Fruit fly (Drosophila melanogaster) whole organism, embryonic: ENCODE measurements around the gene Pfas.

ENCODE experiments used
- Ada2b ChIP-seq: fragments of 200-800 bp; sonication (Bioruptor generic); IDR thresholded peaks from 2 replicates; pipeline ENCODE4 v1.3.6; 2022; ENCODE audit warnings: missing biosample characterization, missing genetic modification characterization
- Atf3 ChIP-seq: fragments of 200-800 bp; sonication (Bioruptor generic); optimal IDR thresholded peaks from 3 replicates; lab custom pipeline; 2016; ENCODE audit warnings: missing biosample characterization, missing genetic modification characterization
- Awh ChIP-seq: fragments of 200-800 bp; sonication (Bioruptor generic); IDR thresholded peaks from 2 replicates; pipeline ENCODE4, ENCODE4 v1.3.6; 2022; ENCODE audit warnings: missing biosample characterization, missing genetic modification characterization
- BEAF-32 ChIP-seq: fragments of 200-800 bp; sonication (Bioruptor generic); optimal IDR thresholded peaks from 3 replicates; lab custom pipeline; 2017; ENCODE audit warnings: missing biosample characterization, missing genetic modification characterization, mild to moderate bottlenecking, moderate library complexity, missing genetic modification reagents
- CG11456 ChIP-seq: fragments of 200-800 bp; sonication (Bioruptor generic); IDR thresholded peaks from 3 replicates; pipeline ENCODE4 v1.3.6; 2022; ENCODE audit warnings: missing biosample characterization, missing genetic modification characterization
- CG14965 ChIP-seq: fragments of 200-800 bp; sonication (Bioruptor generic); optimal IDR thresholded peaks from 2 replicates; lab custom pipeline; 2016; ENCODE audit warnings: missing biosample characterization, missing genetic modification characterization, borderline replicate concordance
- CG15011 ChIP-seq: fragments of 200-800 bp; sonication (Bioruptor generic); optimal IDR thresholded peaks from 3 replicates; lab custom pipeline; 2018; ENCODE audit warnings: missing biosample characterization, mild to moderate bottlenecking, missing genetic modification characterization
- CG17359 ChIP-seq: fragments of 200-800 bp; sonication (Bioruptor generic); optimal IDR thresholded peaks from 3 replicates; lab custom pipeline; 2018; ENCODE audit warnings: missing biosample characterization, mild to moderate bottlenecking, missing genetic modification characterization, moderate library complexity
- CG18599 ChIP-seq: fragments of 200-800 bp; sonication (Bioruptor generic); optimal IDR thresholded peaks from 3 replicates; lab custom pipeline; 2017; ENCODE audit warnings: missing biosample characterization, missing genetic modification characterization, mild to moderate bottlenecking, moderate library complexity, missing genetic modification reagents
- CG2116 ChIP-seq: fragments of 200-800 bp; sonication (Bioruptor generic); optimal IDR thresholded peaks from 3 replicates; lab custom pipeline; 2018; ENCODE audit warnings: missing biosample characterization, mild to moderate bottlenecking, missing genetic modification characterization
- CG34376 ChIP-seq: fragments of 200-800 bp; sonication (Bioruptor generic); optimal IDR thresholded peaks from 2 replicates; lab custom pipeline; 2018; ENCODE audit warnings: missing biosample characterization, mild to moderate bottlenecking, missing genetic modification characterization
- CG4707 ChIP-seq: fragments of 200-800 bp; sonication (Bioruptor generic); optimal IDR thresholded peaks from 2 replicates; lab custom pipeline; 2018; ENCODE audit warnings: missing biosample characterization, mild to moderate bottlenecking, missing genetic modification characterization, moderate library complexity
- CG4730 ChIP-seq: fragments of 200-800 bp; sonication (Bioruptor generic); IDR thresholded peaks from 2 replicates; pipeline ENCODE4 v1.3.6; 2022; ENCODE audit warnings: missing biosample characterization, missing genetic modification characterization
- CG4854 ChIP-seq: fragments of 200-800 bp; sonication (Bioruptor generic); optimal IDR thresholded peaks from 2 replicates; lab custom pipeline; 2016; ENCODE audit warnings: missing biosample characterization, missing genetic modification characterization, inconsistent platforms
- CG7372 ChIP-seq: fragments of 200-800 bp; sonication (Bioruptor generic); IDR thresholded peaks from 2 replicates; pipeline ENCODE4 v1.3.6; 2022; ENCODE audit warnings: missing biosample characterization, missing genetic modification characterization
- CG8388 ChIP-seq: fragments of 200-800 bp; sonication (Bioruptor generic); optimal IDR thresholded peaks from 2 replicates; lab custom pipeline; 2019; ENCODE audit warnings: missing biosample characterization, mild to moderate bottlenecking, missing genetic modification characterization, moderate library complexity
- CG9797 ChIP-seq: fragments of 200-800 bp; sonication (Bioruptor generic); optimal IDR thresholded peaks from 3 replicates; lab custom pipeline; 2018; ENCODE audit warnings: missing biosample characterization, mild to moderate bottlenecking, missing genetic modification characterization
- CG9876 ChIP-seq: fragments of 200-800 bp; sonication (Bioruptor generic); optimal IDR thresholded peaks from 2 replicates; lab custom pipeline; 2016; ENCODE audit warnings: missing biosample characterization, missing genetic modification characterization
- D19A ChIP-seq: fragments of 200-800 bp; optimal IDR thresholded peaks from 3 replicates; lab custom pipeline; 2019; ENCODE audit warnings: missing biosample characterization, mild to moderate bottlenecking, missing genetic modification characterization, moderate library complexity
- Drgx ChIP-seq: fragments of 200-800 bp; sonication (Bioruptor generic); IDR thresholded peaks from 2 replicates; pipeline ENCODE4 v1.3.6; 2022; ENCODE audit warnings: missing biosample characterization, missing genetic modification characterization
- Ets97D ChIP-seq: fragments of 200-800 bp; sonication (Bioruptor generic); optimal IDR thresholded peaks from 3 replicates; lab custom pipeline; 2016; ENCODE audit warnings: missing biosample characterization, missing genetic modification characterization
- HmgD ChIP-seq: fragments of 200-800 bp; sonication (Bioruptor generic); optimal IDR thresholded peaks from 3 replicates; lab custom pipeline; 2016; ENCODE audit warnings: missing biosample characterization, missing genetic modification characterization
- Med ChIP-seq: fragments of 200-800 bp; sonication (Bioruptor generic); peaks from one replicate; lab custom pipeline; 2016; ENCODE audit warnings: missing biosample characterization, missing genetic modification characterization, mild to moderate bottlenecking, inconsistent platforms, moderate library complexity
- NFAT ChIP-seq: fragments of 200-800 bp; sonication (Bioruptor generic); IDR thresholded peaks from 2 replicates; pipeline ENCODE4 v1.3.6; 2022; ENCODE audit warnings: missing biosample characterization, missing genetic modification characterization
- Nf-YC ChIP-seq: fragments of 200-800 bp; optimal IDR thresholded peaks from 3 replicates; lab custom pipeline; 2019; ENCODE audit warnings: missing biosample characterization, mild to moderate bottlenecking, missing genetic modification characterization, moderate library complexity
- ab ChIP-seq: fragments of 200-800 bp; sonication (Bioruptor generic); optimal IDR thresholded peaks from 2 replicates; lab custom pipeline; 2016; ENCODE audit warnings: missing biosample characterization, missing genetic modification characterization
- bowl ChIP-seq: fragments of 200-800 bp; sonication (Bioruptor generic); IDR thresholded peaks from 2 replicates; pipeline ENCODE4 v1.3.6; 2022; ENCODE audit warnings: missing biosample characterization, missing genetic modification characterization
- bsh ChIP-seq, 2 experiments: fragments of 200-800 bp; sonication (Bioruptor generic); optimal IDR thresholded peaks; 2 replicates each; lab custom pipeline; 2017 to 2018; ENCODE audit warnings: mild to moderate bottlenecking in 2 of 2, missing biosample characterization in 2 of 2, missing genetic modification characterization in 2 of 2, moderate library complexity in 1 of 2
- crc ChIP-seq: fragments of 200-800 bp; sonication (Bioruptor generic); optimal IDR thresholded peaks from 2 replicates; lab custom pipeline; 2016; ENCODE audit warnings: missing biosample characterization, missing genetic modification characterization
- ewg ChIP-seq: fragments of 200-800 bp; sonication (Bioruptor generic); optimal IDR thresholded peaks from 3 replicates; lab custom pipeline; 2017; ENCODE audit warnings: mild to moderate bottlenecking, missing biosample characterization, missing genetic modification reagents, missing genetic modification characterization
- fd96Cb ChIP-seq: fragments of 200-800 bp; sonication (Bioruptor generic); optimal IDR thresholded peaks from 2 replicates; lab custom pipeline; 2018; ENCODE audit warnings: missing biosample characterization, mild to moderate bottlenecking, missing genetic modification characterization, moderate library complexity
- ind ChIP-seq: fragments of 200-800 bp; sonication (Bioruptor generic); optimal IDR thresholded peaks from 3 replicates; lab custom pipeline; 2016; ENCODE audit warnings: missing biosample characterization, missing genetic modification characterization
- pita ChIP-seq: fragments of 200-800 bp; sonication (Bioruptor generic); optimal IDR thresholded peaks from 2 replicates; lab custom pipeline; 2017; ENCODE audit warnings: missing biosample characterization, mild to moderate bottlenecking, missing genetic modification characterization
- prd ChIP-seq, 3 experiments: fragments of >200 bp in 2 of 3; fragments of 200-800 bp in 1 of 3; sonication (Bioruptor generic) in 1 of 3; optimal IDR thresholded peaks in 2 of 3; IDR thresholded peaks in 1 of 3; 2 replicates in 2 of 3; 3 replicates in 1 of 3; pipeline versions ENCODE4 v1.3.6 to Lab custom; 2017 to 2022; ENCODE audit warnings: missing biosample characterization in 1 of 3, missing genetic modification characterization in 1 of 3
- row ChIP-seq: fragments of 200-800 bp; sonication (Bioruptor generic); IDR thresholded peaks from 3 replicates; pipeline ENCODE4 v1.3.6; 2022; ENCODE audit warnings: missing biosample characterization, missing genetic modification characterization
- scrt ChIP-seq: fragments of 200-800 bp; sonication (Bioruptor generic); optimal IDR thresholded peaks from 2 replicates; lab custom pipeline; 2018; ENCODE audit warnings: missing biosample characterization, mild to moderate bottlenecking, missing genetic modification characterization, moderate library complexity
- sens ChIP-seq: fragments of 200-800 bp; sonication (Bioruptor generic); peaks from one replicate; lab custom pipeline; 2016; ENCODE audit warnings: missing biosample characterization, missing genetic modification characterization
- sisA ChIP-seq: fragments of 200-800 bp; sonication (Bioruptor generic); IDR thresholded peaks from 2 replicates; pipeline ENCODE4 v1.3.6; 2022; ENCODE audit warnings: missing biosample characterization, missing genetic modification characterization
- slbo ChIP-seq: fragments of 200-800 bp; sonication (Bioruptor generic); IDR thresholded peaks from 2 replicates; pipeline ENCODE4 v1.3.6; 2022; ENCODE audit warnings: missing biosample characterization, missing genetic modification characterization
- tin ChIP-seq: fragments of 200-800 bp; sonication (Bioruptor generic); optimal IDR thresholded peaks from 3 replicates; lab custom pipeline; 2016; ENCODE audit warnings: missing biosample characterization, missing genetic modification characterization
- unpg ChIP-seq: fragments of 200-800 bp; sonication (Bioruptor generic); optimal IDR thresholded peaks from 3 replicates; lab custom pipeline; 2018; ENCODE audit warnings: missing biosample characterization, mild to moderate bottlenecking, missing genetic modification characterization, moderate library complexity
- vvl ChIP-seq: fragments of 200-800 bp; sonication (Bioruptor generic); IDR thresholded peaks from 2 replicates; pipeline ENCODE4 v1.3.6; 2022; ENCODE audit warnings: missing biosample characterization, missing genetic modification characterization

Pfas gene

DNA sequence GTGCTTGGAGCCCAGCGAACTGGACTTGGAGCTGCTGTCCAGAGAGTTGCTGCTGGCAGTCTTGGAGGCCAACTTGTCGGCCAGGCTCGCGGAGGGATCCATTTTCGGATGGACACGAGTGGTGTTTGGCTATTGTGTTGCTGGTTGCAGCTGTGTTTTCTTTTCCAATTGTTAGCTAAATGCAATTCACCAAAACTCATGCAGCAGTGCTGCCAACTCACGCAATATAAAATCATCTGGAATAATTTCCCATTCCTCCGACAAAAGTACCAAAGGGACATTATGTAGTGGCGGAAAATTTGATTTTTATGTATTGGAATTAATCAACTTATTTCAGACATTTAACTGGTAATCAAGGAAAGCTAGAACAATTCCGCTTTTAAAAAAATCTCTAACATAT, 9.1 kb downstream of the Pfas start, which contains the start of gene mtm (continued):
- TF ChIP-seq slbo (GFP tag; lab: Robert Waterston, UW) = no peak
- TF ChIP-seq, all 482 proteins: peak for 26

DNA sequence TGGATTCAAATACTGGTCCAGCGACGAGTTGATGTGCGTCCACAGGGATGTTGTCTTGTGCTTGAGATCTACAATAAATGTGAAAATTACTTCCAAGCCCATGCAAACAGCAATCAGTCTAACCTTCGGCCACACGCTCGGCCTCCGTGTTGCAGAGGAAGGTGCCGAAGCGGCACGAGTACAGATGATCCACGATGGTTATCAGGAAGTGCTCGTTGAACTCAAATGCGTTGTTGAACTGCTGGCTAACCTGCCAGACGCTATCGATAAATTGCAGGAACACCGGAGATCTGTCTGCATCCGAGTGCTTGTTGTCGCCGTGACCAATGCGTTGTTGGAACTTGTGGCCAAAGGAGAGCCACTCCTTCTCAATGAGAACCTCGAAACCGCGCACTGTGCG, 10.7 kb downstream of the Pfas start:
- TF ChIP-seq CG9797 (GFP tag; lab: Kevin White, UChicago) (no peak), CG8388 (GFP tag; lab: Kevin White, UChicago) (no peak), BEAF-32 (GFP tag; lab: Kevin White, UChicago) (no peak), CG11456 (GFP tag; lab: Robert Waterston, UW) (no peak), CG34376 (GFP tag; lab: Kevin White, UChicago) (no peak), tin (GFP tag; lab: Kevin White, UChicago) (no peak), CG4707 (GFP tag; lab: Kevin White, UChicago) (no peak), Awh (GFP tag; lab: Robert Waterston, UW) (no peak), CG7372 (no peak), CG9876 (GFP tag; lab: Kevin White, UChicago) (no peak)

dm6 chr2L:6034344-6034743, 11.5 kb downstream of the Pfas start, which contains the start of gene CG9109:
CG9109 (minus strand) TSS chr2L:6034423.
- TF ChIP-seq scrt (GFP tag; lab: Kevin White, UChicago) (peak; percentile 77), ewg (GFP tag; lab: Kevin White, UChicago) (peak; percentile 55), NFAT (no peak)
- TF ChIP-seq, all 482 proteins: peak for 2

- TF ChIP-seq slbo (GFP tag; lab: Robert Waterston, UW) (no peak), sens (GFP tag; lab: Kevin White, UChicago) (peak; percentile 42), row (GFP tag; lab: Robert Waterston, UW) (peak; percentile 34; the same call in 2 of the 3 replicates), Drgx (GFP tag; lab: Robert Waterston, UW) (peak; percentile 45; the same call in 1 of the 2 replicates), D19A (peak; percentile 67), Med (GFP tag; lab: Kevin White, UChicago) (peak; percentile 3), Ets97D (GFP tag; lab: Kevin White, UChicago) (no peak), prd (optimal IDR thresholded peaks at IDR 0.05; lab: Kevin White, UChicago) (no peak), prd (GFP tag; IDR thresholded peaks at IDR 0.05; lab: Robert Waterston, UW) (0 out of 3 replicates have a peak, but pooled peaks have one; percentile 15)
- TF ChIP-seq, all 482 proteins: peak for 6
Measured at dm6 chr2L:6031838-6032237, 14.0 kb downstream of the Pfas start.

DNA sequence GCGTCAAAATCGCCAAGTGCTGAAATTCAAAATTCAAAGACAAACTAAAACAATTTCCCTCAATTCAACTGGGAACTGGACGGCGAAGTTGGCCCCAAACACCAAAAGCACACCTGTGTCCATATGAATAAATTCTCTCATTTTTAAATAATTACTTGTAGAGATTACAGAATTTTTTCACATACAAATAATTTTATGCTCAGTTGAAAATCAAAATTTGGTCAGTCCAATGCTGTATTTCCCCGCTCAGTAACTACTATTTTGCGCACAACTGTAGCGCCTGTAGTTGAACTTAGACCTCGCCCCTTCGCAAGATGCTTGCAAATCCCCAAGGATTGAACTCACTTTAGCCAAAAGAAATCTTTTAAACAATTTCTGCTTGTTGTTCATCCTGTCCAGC, 17.1 kb downstream of the Pfas start:
- TF ChIP-seq ind (GFP tag; lab: Kevin White, UChicago) = peak; percentile 6
- peak; percentile 34 for TF ChIP-seq Ada2b
- 0 out of 2 replicates have a peak, but pooled peaks have one; percentile 35 for TF ChIP-seq slbo (GFP tag; lab: Robert Waterston, UW)
- no peak for TF ChIP-seq prd (optimal IDR thresholded peaks at IDR 0.05; lab: Kevin White, UChicago)
- peak; percentile 33; the same call in 1 of the 3 replicates for TF ChIP-seq prd (GFP tag; IDR thresholded peaks at IDR 0.05; lab: Robert Waterston, UW)
- 0 out of 2 replicates have a peak, but pooled peaks have one; percentile 15 for TF ChIP-seq CG4730 (GFP tag; lab: Robert Waterston, UW)
- TF ChIP-seq ab = no peak
- TF ChIP-seq bowl (GFP tag; lab: Robert Waterston, UW) = no peak
- no peak for TF ChIP-seq tin (GFP tag; lab: Kevin White, UChicago)
- TF ChIP-seq vvl (GFP tag; lab: Robert Waterston, UW) = peak; percentile 64; the same call in 1 of the 2 replicates
- peak; percentile 10 for TF ChIP-seq unpg (GFP tag; lab: Kevin White, UChicago)
- no peak for TF ChIP-seq CG15011 (GFP tag; lab: Kevin White, UChicago)
- TF ChIP-seq CG2116 (GFP tag; lab: Kevin White, UChicago) = no peak
- no peak for TF ChIP-seq pita
- peak; percentile 3 for TF ChIP-seq CG8388 (GFP tag; lab: Kevin White, UChicago)
- peak; percentile 49 for TF ChIP-seq sisA (GFP tag; lab: Robert Waterston, UW)
- TF ChIP-seq fd96Cb = peak; percentile 11
- no peak for TF ChIP-seq crc (GFP tag; lab: Kevin White, UChicago)
- no peak for TF ChIP-seq Atf3 (GFP tag; lab: Kevin White, UChicago)
- TF ChIP-seq CG18599 (GFP tag; lab: Kevin White, UChicago) = peak; percentile 8
- TF ChIP-seq HmgD (GFP tag; lab: Kevin White, UChicago) = no peak
- no peak for TF ChIP-seq CG17359 (tag; lab: Kevin White, UChicago)
- peak in 1 of 2 experiments; percentile 36 for TF ChIP-seq bsh (GFP tag; optimal IDR thresholded peaks at IDR 0.05; lab: Kevin White, UChicago)
- TF ChIP-seq CG4854 (GFP tag; lab: Kevin White, UChicago) = no peak
- no peak for TF ChIP-seq Nf-YC (tag; lab: Kevin White, UChicago)
- TF ChIP-seq CG14965 (GFP tag; lab: Kevin White, UChicago) = no peak
